Worm (Caenorhabditis elegans) whole organism, young adult: ENCODE measurements around the gene mrpl-41.

ENCODE experiments used
- B0336.3 ChIP-seq: fragments of 200-800 bp; sonication (Bioruptor generic); IDR thresholded peaks from 2 replicates; pipeline ENCODE4 v1.3.6; 2022; ENCODE audit warnings: missing genetic modification characterization, missing compliant biosample characterization
- ZK185.1 ChIP-seq: sonication (generic microtip); optimal IDR thresholded peaks from 2 replicates; lab custom pipeline; 2016; ENCODE audit warnings: mild to moderate bottlenecking, missing genetic modification characterization, missing compliant biosample characterization; ENCODE audit not compliant: poor library complexity, severe bottlenecking
- ama-1 ChIP-seq, 3 experiments: fragments of 150-350 bp in 1 of 3; sonication (generic microtip) in 2 of 3; optimal IDR thresholded peaks; 2 replicates each; lab custom pipeline; 2014 to 2018; ENCODE audit warnings: missing biosample characterization in 2 of 3, missing genetic modification characterization in 2 of 3, missing genetic modification reagents in 2 of 3
- attf-6 ChIP-seq: fragments of 200-800 bp; sonication (Bioruptor generic); IDR thresholded peaks from 2 replicates; pipeline ENCODE4 v1.3.6; 2022; ENCODE audit warnings: missing genetic modification reagents, missing genetic modification characterization, missing compliant biosample characterization
- chd-7 ChIP-seq: sonication (generic microtip); optimal IDR thresholded peaks from 2 replicates; lab custom pipeline; 2016; ENCODE audit warnings: mild to moderate bottlenecking, missing genetic modification characterization, moderate library complexity, missing compliant biosample characterization
- egrh-3 ChIP-seq: fragments of 200-800 bp; sonication (Bioruptor generic); IDR thresholded peaks from 2 replicates; pipeline ENCODE4 v1.3.6; 2022; ENCODE audit warnings: missing genetic modification reagents, missing genetic modification characterization, missing compliant biosample characterization
- madf-3 ChIP-seq: fragments of 200-800 bp; sonication (Bioruptor generic); IDR thresholded peaks from 2 replicates; pipeline ENCODE4 v1.3.6; 2022; ENCODE audit warnings: missing genetic modification reagents, missing genetic modification characterization, missing compliant biosample characterization
- nhr-90 ChIP-seq: sonication (generic microtip); optimal IDR thresholded peaks from 2 replicates; lab custom pipeline; 2016; ENCODE audit warnings: missing genotype, mild to moderate bottlenecking, missing genetic modification characterization, missing compliant biosample characterization
- pha-4 ChIP-seq: fragments of 150-350 bp; sonication (generic microtip); optimal IDR thresholded peaks from 2 replicates; lab custom pipeline; 2014; ENCODE audit warnings: missing biosample characterization, missing genetic modification reagents, missing genetic modification characterization

- TF ChIP-seq ZK185.1 (tag; lab: Kevin White, UChicago) (peak; percentile 95), pha-4 (peak; percentile 65), egrh-3 (GFP tag; lab: Robert Waterston, UW) (peak; percentile 44), B0336.3 (GFP tag; lab: Robert Waterston, UW) (peak; percentile 95), nhr-90 (tag; lab: Kevin White, UChicago) (peak; percentile 4), madf-3 (GFP tag; lab: Robert Waterston, UW) (peak; percentile 41; the same call in 1 of the 2 replicates), chd-7 (tag; lab: Kevin White, UChicago) (peak; percentile 30), ama-1 (optimal IDR thresholded peaks at IDR 0.05; lab: Kevin White, UChicago) (no peak), ama-1 (GFP tag; optimal IDR thresholded peaks at IDR 0.05; lab: Kevin White, UChicago) (peak; percentile 7 to 67), attf-6 (GFP tag; lab: Robert Waterston, UW) (0 out of 2 replicates have a peak, but pooled peaks have one; percentile 58)
Observed at ce11 chrII:255124-255523, 33.6 kb upstream of the mrpl-41 start.
